Worm (Caenorhabditis elegans) whole organism, late embryonic: Measurements from ENCODE around the gene lgc-21.

Source experiments
- ama-1 ChIP-seq: fragments of 150-350 bp; optimal IDR thresholded peaks from 2 replicates; lab custom pipeline; 2014
- ceh-22 ChIP-seq: sonication (generic microtip); optimal IDR thresholded peaks from 2 replicates; lab custom pipeline; 2017; ENCODE audit warnings: missing biosample characterization, missing genetic modification characterization
- pros-1 ChIP-seq: fragments of 150-350 bp; optimal IDR thresholded peaks from 2 replicates; lab custom pipeline; 2014; ENCODE audit warnings: missing biosample characterization, missing genetic modification reagents, missing genetic modification characterization

DNA sequence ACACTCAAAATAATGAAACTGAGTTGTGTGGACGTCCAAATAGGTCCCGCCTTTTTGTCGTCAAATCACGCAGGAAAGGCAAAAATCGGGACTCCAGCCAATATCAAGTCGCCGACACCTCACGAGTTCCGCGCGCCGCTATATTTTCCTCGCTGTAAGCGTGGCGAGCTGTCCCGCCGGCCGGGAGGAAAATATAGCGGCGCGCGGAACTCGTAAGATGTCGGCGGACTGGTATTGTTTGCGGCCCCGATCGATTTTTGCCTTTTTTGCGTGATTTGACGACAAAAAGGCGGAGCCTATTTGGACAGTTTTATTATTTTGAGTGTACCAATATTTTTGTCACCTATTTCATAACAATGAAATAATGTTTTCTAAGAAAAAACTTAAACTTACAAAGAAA, 5.0 kb downstream of the lgc-21 start:
- no peak for TF ChIP-seq ceh-22 (tag; lab: Kevin White, UChicago)
- no peak for TF ChIP-seq pros-1
- no peak for TF ChIP-seq ama-1 (lab: Kevin White, UChicago)
